Fruit fly (Drosophila melanogaster): ENCODE data around the gene CG33093.

DNA sequence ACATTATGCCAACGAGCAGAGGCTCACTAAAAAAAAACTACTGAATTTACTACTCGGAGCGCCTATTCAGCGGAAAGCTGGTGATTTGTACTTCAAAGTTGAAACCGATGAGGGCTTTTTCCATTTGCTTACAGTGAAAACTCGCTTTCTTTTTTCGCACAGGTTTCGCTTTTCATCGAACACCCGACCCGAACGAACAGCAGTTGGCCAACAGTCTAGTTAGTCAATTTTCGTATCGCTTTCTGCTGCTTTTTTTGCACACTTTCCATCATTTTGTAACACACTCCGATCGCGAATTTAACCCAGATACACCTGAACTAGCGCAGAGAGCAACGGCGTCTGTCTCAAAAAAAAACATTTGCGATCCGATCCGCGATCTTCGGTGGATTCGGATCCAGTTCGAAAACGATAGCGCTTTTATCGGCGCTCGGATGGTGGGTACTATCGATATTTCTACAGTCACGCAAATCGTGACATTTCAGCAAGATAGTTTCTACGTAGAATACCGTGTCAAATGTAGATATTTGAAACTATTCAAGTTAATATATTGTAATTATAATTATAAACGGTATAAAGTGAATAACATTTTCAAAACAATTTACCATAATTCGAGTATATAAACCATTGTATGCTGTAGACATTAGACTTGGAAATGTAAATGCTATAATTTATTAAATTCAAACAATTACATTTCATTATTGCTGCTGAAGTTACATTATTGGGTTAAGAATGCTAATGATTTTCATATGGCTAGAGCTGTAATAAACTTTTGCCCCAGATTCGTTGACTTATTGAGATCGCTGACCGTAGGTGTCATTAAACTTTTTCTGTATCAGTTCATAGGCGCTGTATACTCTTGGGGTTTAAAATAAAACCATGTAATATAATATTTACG is 3.2 kb downstream of the CG33093 start, which contains the start of gene CG5346:
- no peak for TF ChIP-seq Dll (optimal IDR thresholded peaks at IDR 0.05)
- no peak for TF ChIP-seq usp (GFP tag; optimal IDR thresholded peaks at IDR 0.05)
- no peak for TF ChIP-seq psq (optimal IDR thresholded peaks at IDR 0.05)
- no peak for TF ChIP-seq EcR (GFP tag; optimal IDR thresholded peaks at IDR 0.05)
- TF ChIP-seq CG8478 (optimal IDR thresholded peaks at IDR 0.05) = no peak

Measured in whole organism.